Worm (Caenorhabditis elegans): ENCODE data around the gene F38C2.7.
A peak's percentile ranks its signal among the peaks of the same experiment; 100 is the strongest.
"Not testable (repeated sequence)": the region's sequence is repeated elsewhere in the genome, so short reads cannot be mapped to it uniquely, and the experiment has no call there.

Gene F38C2.7

DNA sequence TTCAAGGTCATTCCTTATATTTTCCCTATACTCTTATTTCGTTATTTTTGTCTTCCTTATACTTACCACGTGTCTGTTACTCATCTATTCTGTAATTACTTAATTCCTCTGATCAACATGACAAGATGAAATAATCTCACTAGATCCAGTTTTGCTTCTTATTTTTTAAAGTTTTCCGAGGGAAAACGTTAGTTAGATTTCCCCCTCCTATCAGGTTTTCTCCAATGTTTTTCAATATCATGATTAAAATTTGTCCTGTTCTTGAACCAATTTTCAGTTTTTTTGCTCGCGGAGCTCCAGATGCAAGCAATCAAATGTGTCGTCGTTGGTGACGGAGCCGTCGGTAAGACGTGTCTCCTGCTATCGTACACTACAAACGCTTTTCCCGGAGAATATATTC, 30.7 kb upstream of the F38C2.7 start, which contains the start of gene rac-2:
Gene rac-2 (plus strand): TSS at position 301 of the 400 bp plus-strand sequence.
- TF ChIP-seq ceh-44 (GFP tag; IDR thresholded peaks at IDR 0.05); ceh-82 (tag; optimal IDR thresholded peaks at IDR 0.05); mdl-1 (tag; optimal IDR thresholded peaks at IDR 0.05): not testable (repeated sequence)

DNA sequence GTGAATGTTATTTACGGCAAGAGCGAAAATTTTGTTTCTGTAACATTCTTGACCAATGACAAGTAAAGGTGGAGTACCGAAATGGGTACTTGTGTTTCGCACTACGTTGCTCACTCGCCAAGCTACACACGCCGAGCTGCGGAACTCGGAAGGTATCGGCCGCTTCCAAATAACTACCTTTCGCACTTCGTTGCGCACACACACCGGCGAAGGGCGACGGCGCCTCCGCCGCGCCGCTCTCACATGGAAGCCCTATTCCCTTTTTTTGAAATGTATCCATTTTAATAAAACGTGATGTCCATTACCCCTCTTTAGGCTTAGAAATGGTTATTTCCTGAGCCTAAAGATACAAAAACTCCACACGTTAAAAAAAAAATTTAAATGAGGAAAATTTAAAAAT, 29.7 kb upstream of the F38C2.7 start:
- 0 out of 2 replicates have a peak, but pooled peaks have one; percentile 47 for TF ChIP-seq egl-43 (GFP tag; IDR thresholded peaks at IDR 0.05)
- peak; percentile 83 for TF ChIP-seq snpc-1.2 (GFP tag; IDR thresholded peaks at IDR 0.05)
- no peak for TF ChIP-seq ces-1 (GFP tag; optimal IDR thresholded peaks at IDR 0.05)

DNA sequence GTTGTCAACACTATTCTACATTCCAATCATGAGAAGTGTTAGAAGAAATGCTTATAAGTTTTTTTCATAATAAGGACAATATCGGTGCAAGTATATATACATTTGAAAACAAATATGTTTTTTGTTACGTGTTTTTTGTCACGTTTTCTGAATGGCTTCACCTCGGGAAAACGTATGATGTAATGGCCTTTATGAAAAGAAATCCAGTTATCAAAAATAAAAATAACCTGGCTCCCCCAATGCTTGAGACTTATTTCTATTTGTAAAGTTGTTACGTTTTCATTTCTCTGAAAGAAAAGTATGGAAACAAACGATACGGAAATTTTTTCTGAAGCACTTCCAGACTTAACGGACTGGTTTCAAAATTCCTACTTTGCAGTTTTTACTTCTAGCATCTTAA, 21.7 kb upstream of the F38C2.7 start, which contains the start of gene srz-72:
Gene srz-72 (plus strand): TSS at position 301 of the 400 bp plus-strand sequence.
- TF ChIP-seq mep-1 (tag; optimal IDR thresholded peaks at IDR 0.05) = no peak
- no peak for TF ChIP-seq vab-7 (GFP tag; IDR thresholded peaks at IDR 0.05)
- TF ChIP-seq ama-1 (optimal IDR thresholded peaks at IDR 0.05) = no peak
- TF ChIP-seq ces-1 (GFP tag; optimal IDR thresholded peaks at IDR 0.05) = no peak
- no peak for TF ChIP-seq mxl-2 (GFP tag; conservative IDR thresholded peaks at IDR 0.05)
- TF ChIP-seq ceh-82 (tag; optimal IDR thresholded peaks at IDR 0.05) = no peak
- TF ChIP-seq dmd-6 (GFP tag; IDR thresholded peaks at IDR 0.05) = no peak
- TF ChIP-seq snpc-4 (tag; optimal IDR thresholded peaks at IDR 0.05) = no peak
- TF ChIP-seq unc-130 (GFP tag; optimal IDR thresholded peaks at IDR 0.05) = no peak
- TF ChIP-seq lin-15B (tag; optimal IDR thresholded peaks at IDR 0.05) = no peak
- TF ChIP-seq unc-39 (tag; optimal IDR thresholded peaks at IDR 0.05) = no peak
- no peak for TF ChIP-seq daf-12 (tag; optimal IDR thresholded peaks at IDR 0.05)
- TF ChIP-seq T26A8.4 (GFP tag; IDR thresholded peaks at IDR 0.05) = no peak

DNA sequence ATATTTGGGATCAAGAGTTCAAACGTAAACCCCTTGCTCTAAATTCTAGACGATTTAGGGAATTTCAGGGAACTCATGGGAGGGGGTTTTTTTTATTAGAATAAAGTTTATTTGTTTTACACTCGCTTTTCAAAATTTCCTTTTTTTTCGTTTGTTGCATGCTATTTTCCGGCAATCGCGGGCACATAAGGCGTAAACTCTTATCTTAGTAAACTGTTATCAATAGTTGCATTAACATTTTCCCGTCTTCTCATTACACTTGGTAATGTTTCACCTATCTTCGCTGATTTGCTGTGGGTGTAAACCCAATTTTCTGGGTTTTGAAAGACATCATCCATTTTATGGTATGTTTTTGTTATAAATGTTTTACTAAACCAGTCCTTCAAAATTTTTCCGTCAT, 16.7 kb upstream of the F38C2.7 start:
- TF ChIP-seq pqm-1 (tag; optimal IDR thresholded peaks at IDR 0.05) (peak; percentile 68), daf-16 (GFP tag; optimal IDR thresholded peaks at IDR 0.05) (no peak), daf-16 (tag; optimal IDR thresholded peaks at IDR 0.05) (peak; percentile 69), F49E8.2 (tag; optimal IDR thresholded peaks at IDR 0.05; ENCODE audit: borderline replicate concordance) (no peak)

DNA sequence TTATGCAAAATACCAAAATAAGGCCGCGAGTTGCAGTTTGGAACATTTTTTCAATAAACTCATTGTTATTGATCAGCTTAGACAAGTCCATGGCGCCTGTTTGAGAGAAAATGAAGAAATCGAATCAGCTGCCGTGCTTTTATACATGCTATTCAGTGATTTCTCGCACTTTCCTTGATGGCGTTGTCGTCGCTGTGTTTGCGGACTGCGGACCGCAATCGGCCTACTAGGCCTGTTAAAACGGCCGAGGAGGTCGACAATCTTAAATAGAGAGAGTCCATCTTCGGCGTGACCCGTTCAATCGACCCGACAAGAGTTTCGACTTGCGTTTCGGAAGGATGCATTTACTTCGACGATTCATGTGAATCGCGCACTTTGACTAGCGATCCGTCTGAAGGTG, 13.6 kb upstream of the F38C2.7 start, which contains the start of gene srz-75:
Gene srz-75 (minus strand): TSS at position 101 of the 400 bp plus-strand sequence.
- no peak for TF ChIP-seq nhr-41 (GFP tag; IDR thresholded peaks at IDR 0.05)
- no peak for TF ChIP-seq ZK337.2 (GFP tag; IDR thresholded peaks at IDR 0.05)
- no peak for TF ChIP-seq nhr-11 (tag; optimal IDR thresholded peaks at IDR 0.05)
- peak; percentile 64 for TF ChIP-seq aha-1 (tag)
- no peak for TF ChIP-seq php-3 (GFP tag; IDR thresholded peaks at IDR 0.05)
- TF ChIP-seq duxl-1 (tag; optimal IDR thresholded peaks at IDR 0.05; ENCODE audit: poor library complexity) = no peak
- TF ChIP-seq cey-2 (tag; optimal IDR thresholded peaks at IDR 0.05; ENCODE audit: borderline replicate concordance, insufficient read depth) = no peak
- no peak for TF ChIP-seq ceh-32 (tag; optimal IDR thresholded peaks at IDR 0.05; ENCODE audit: poor library complexity)
- no peak for TF ChIP-seq set-16 (GFP tag; IDR thresholded peaks at IDR 0.05)
- peak in 1 of 2 experiments; percentile 77 for TF ChIP-seq unc-62 (GFP tag; optimal IDR thresholded peaks at IDR 0.05 in 1 of 2)
- no peak for TF ChIP-seq unc-62 (tag; optimal IDR thresholded peaks at IDR 0.05)
- no peak for TF ChIP-seq fkh-10 (GFP tag; optimal IDR thresholded peaks at IDR 0.05)
- no peak for TF ChIP-seq dmd-9 (GFP tag; IDR thresholded peaks at IDR 0.05)
- no peak for TF ChIP-seq nhr-102 (tag; optimal IDR thresholded peaks at IDR 0.05)
- TF ChIP-seq Y105C5A.15 (GFP tag; IDR thresholded peaks at IDR 0.05) = no peak
- no peak for TF ChIP-seq zip-11 (GFP tag; IDR thresholded peaks at IDR 0.05)
